Worm (Caenorhabditis elegans) whole organism, L4 larva: ENCODE data around the gene C17H11.4.
A peak's percentile ranks its signal among the peaks of the same experiment; 100 is the strongest.
"Not testable (repeated sequence)": the region's sequence is repeated elsewhere in the genome, so short reads cannot be mapped to it uniquely, and the experiment has no call there.

Experiments
- D1046.2 ChIP-seq: fragments of 200-800 bp; sonication (Bioruptor generic); IDR thresholded peaks from 2 replicates; pipeline ENCODE4 v1.3.6; 2022; ENCODE audit warnings: missing genetic modification characterization, missing compliant biosample characterization
- F26F4.8 ChIP-seq: fragments of 200-800 bp; sonication (Bioruptor generic); conservative IDR thresholded peaks from 2 replicates; pipeline ENCODE4 v1.3.6; 2022; ENCODE audit warnings: missing genetic modification characterization, missing compliant biosample characterization
- F44E2.7 ChIP-seq: fragments of 200-800 bp; sonication (Bioruptor generic); IDR thresholded peaks from 2 replicates; pipeline ENCODE4 v2.1.2; 2022; ENCODE audit warnings: missing genetic modification characterization, missing compliant biosample characterization
- Y105C5A.15 ChIP-seq: fragments of 200-800 bp; sonication (Bioruptor generic); IDR thresholded peaks from 2 replicates; pipeline ENCODE4 v1.3.6; 2022; ENCODE audit warnings: missing genetic modification characterization, missing compliant biosample characterization
- aha-1 ChIP-seq: fragments of 150-350 bp; peaks from one replicate; lab custom pipeline; 2014; ENCODE audit warnings: missing biosample characterization, missing genetic modification characterization
- ceh-32 ChIP-seq: sonication (generic microtip); optimal IDR thresholded peaks from 2 replicates; lab custom pipeline; 2016; ENCODE audit warnings: mild to moderate bottlenecking, missing genetic modification characterization, missing compliant biosample characterization; ENCODE audit not compliant: poor library complexity
- daf-12 ChIP-seq: fragments of 150-350 bp; optimal IDR thresholded peaks from 2 replicates; lab custom pipeline; 2014; ENCODE audit warnings: missing biosample characterization, missing genetic modification reagents, missing genetic modification characterization
- dmd-8 ChIP-seq: fragments of 200-800 bp; sonication (Bioruptor generic); IDR thresholded peaks from 2 replicates; pipeline ENCODE4 v1.3.6; 2022; ENCODE audit warnings: missing genetic modification characterization, missing compliant biosample characterization
- dmd-9 ChIP-seq: fragments of 200-800 bp; sonication (Bioruptor generic); IDR thresholded peaks from 2 replicates; pipeline ENCODE4 v1.3.6; 2022; ENCODE audit warnings: missing genetic modification reagents, missing genetic modification characterization, missing compliant biosample characterization
- duxl-1 ChIP-seq: sonication (generic microtip); optimal IDR thresholded peaks from 2 replicates; lab custom pipeline; 2016; ENCODE audit warnings: mild to moderate bottlenecking, missing genetic modification characterization, moderate library complexity, missing compliant biosample characterization; ENCODE audit not compliant: poor library complexity
- egl-27 ChIP-seq: sonication (generic microtip); optimal IDR thresholded peaks from 3 replicates; lab custom pipeline; 2017; ENCODE audit warnings: missing biosample characterization, missing genetic modification reagents, missing genetic modification characterization
- egl-43 ChIP-seq: fragments of 200-800 bp; sonication (Bioruptor generic); IDR thresholded peaks from 2 replicates; pipeline ENCODE4 v1.3.6; 2022; ENCODE audit warnings: missing genetic modification reagents, missing genetic modification characterization, missing compliant biosample characterization
- jun-1 ChIP-seq: fragments of 150-350 bp; optimal IDR thresholded peaks from 2 replicates; lab custom pipeline; 2014; ENCODE audit warnings: missing biosample characterization, missing genetic modification reagents, missing genetic modification characterization
- lim-7 ChIP-seq: fragments of 200-800 bp; sonication (Bioruptor generic); IDR thresholded peaks from 2 replicates; pipeline ENCODE4 v1.3.6; 2022; ENCODE audit warnings: missing genetic modification characterization, missing compliant biosample characterization
- lin-1 ChIP-seq: fragments of 200-800 bp; sonication (Bioruptor generic); IDR thresholded peaks from 2 replicates; pipeline ENCODE4 v1.3.6; 2022; ENCODE audit warnings: missing genetic modification reagents, missing genetic modification characterization, missing compliant biosample characterization
- lin-29 ChIP-seq: fragments of 200-800 bp; sonication (Bioruptor generic); IDR thresholded peaks from 2 replicates; pipeline ENCODE4 v1.3.6; 2022; ENCODE audit warnings: missing genetic modification reagents, missing genetic modification characterization, missing compliant biosample characterization
- madf-5 ChIP-seq, 2 experiments: fragments of 200-800 bp; sonication (Bioruptor generic); IDR thresholded peaks; 2 replicates each; pipeline ENCODE4 v1.3.6; 2022; ENCODE audit warnings: missing compliant biosample characterization in 2 of 2, missing genetic modification characterization in 2 of 2
- mep-1 ChIP-seq: fragments of 150-350 bp; sonication (generic microtip); optimal IDR thresholded peaks from 3 replicates; lab custom pipeline; 2014; ENCODE audit warnings: missing biosample characterization, missing genetic modification characterization
- mxl-2 ChIP-seq: fragments of 200-800 bp; sonication (Bioruptor generic); conservative IDR thresholded peaks from 2 replicates; pipeline ENCODE4 v1.3.6; 2022; ENCODE audit warnings: missing genetic modification reagents, missing genetic modification characterization, missing compliant biosample characterization
- nhr-10 ChIP-seq: fragments of 150-350 bp; optimal IDR thresholded peaks from 2 replicates; lab custom pipeline; 2014; ENCODE audit warnings: missing biosample characterization, missing genetic modification characterization
- nhr-11 ChIP-seq: fragments of 150-350 bp; optimal IDR thresholded peaks from 2 replicates; lab custom pipeline; 2014; ENCODE audit warnings: missing biosample characterization, missing genetic modification characterization
- nhr-111 ChIP-seq: fragments of 200-800 bp; sonication (Bioruptor generic); optimal IDR thresholded peaks from 2 replicates; lab custom pipeline; 2018; ENCODE audit warnings: mild to moderate bottlenecking, missing genetic modification characterization, missing compliant biosample characterization
- nhr-77 ChIP-seq: fragments of 150-350 bp; optimal IDR thresholded peaks from 2 replicates; lab custom pipeline; 2014; ENCODE audit warnings: missing biosample characterization, missing genetic modification characterization
- pha-4 ChIP-seq, 2 experiments: fragments of 150-350 bp in 1 of 2; fragments of 200-800 bp in 1 of 2; sonication (Bioruptor generic) in 1 of 2; IDR thresholded peaks in 1 of 2; optimal IDR thresholded peaks in 1 of 2; 2 replicates each; pipeline versions ENCODE4 v1.3.6 to Lab custom; 2014 to 2022; ENCODE audit warnings: missing genetic modification characterization in 2 of 2, missing genetic modification reagents in 2 of 2, missing biosample characterization in 1 of 2, missing compliant biosample characterization in 1 of 2
- saeg-2 ChIP-seq: fragments of 200-800 bp; sonication (Bioruptor generic); IDR thresholded peaks from 2 replicates; pipeline ENCODE4 v1.3.6; 2022; ENCODE audit warnings: missing genetic modification reagents, missing genetic modification characterization, missing compliant biosample characterization
- set-16 ChIP-seq: fragments of 200-800 bp; sonication (Bioruptor generic); IDR thresholded peaks from 2 replicates; pipeline ENCODE4 v1.3.6; 2022; ENCODE audit warnings: missing genetic modification reagents, missing genetic modification characterization, missing compliant biosample characterization
- snpc-1.2 ChIP-seq: fragments of 200-800 bp; sonication (Bioruptor generic); IDR thresholded peaks from 2 replicates; pipeline ENCODE4 v1.3.6; 2022; ENCODE audit warnings: missing genetic modification reagents, missing genetic modification characterization, missing compliant biosample characterization
- spr-1 ChIP-seq: sonication (generic microtip); optimal IDR thresholded peaks from 2 replicates; lab custom pipeline; 2016; ENCODE audit warnings: mild to moderate bottlenecking, missing genetic modification characterization, missing compliant biosample characterization
- unc-62 ChIP-seq, 3 experiments: fragments of 150-350 bp in 1 of 3; sonication (generic microtip); optimal IDR thresholded peaks in 2 of 3; peaks in 1 of 3; 1 replicate in 1 of 3; 2 replicates in 2 of 3; lab custom pipeline; 2014 to 2017; ENCODE audit warnings: missing biosample characterization in 3 of 3, missing genetic modification characterization in 3 of 3, missing genetic modification reagents in 3 of 3, missing genotype in 1 of 3
- zfp-3 ChIP-seq: fragments of 200-800 bp; sonication (Bioruptor generic); conservative IDR thresholded peaks from 2 replicates; pipeline ENCODE4 v1.3.6; 2022; ENCODE audit warnings: missing genetic modification reagents, missing genetic modification characterization, missing compliant biosample characterization
- ztf-7 ChIP-seq: fragments of 150-350 bp; optimal IDR thresholded peaks from 2 replicates; lab custom pipeline; 2014; ENCODE audit warnings: missing biosample characterization, missing genetic modification characterization

C17H11.4 gene

DNA sequence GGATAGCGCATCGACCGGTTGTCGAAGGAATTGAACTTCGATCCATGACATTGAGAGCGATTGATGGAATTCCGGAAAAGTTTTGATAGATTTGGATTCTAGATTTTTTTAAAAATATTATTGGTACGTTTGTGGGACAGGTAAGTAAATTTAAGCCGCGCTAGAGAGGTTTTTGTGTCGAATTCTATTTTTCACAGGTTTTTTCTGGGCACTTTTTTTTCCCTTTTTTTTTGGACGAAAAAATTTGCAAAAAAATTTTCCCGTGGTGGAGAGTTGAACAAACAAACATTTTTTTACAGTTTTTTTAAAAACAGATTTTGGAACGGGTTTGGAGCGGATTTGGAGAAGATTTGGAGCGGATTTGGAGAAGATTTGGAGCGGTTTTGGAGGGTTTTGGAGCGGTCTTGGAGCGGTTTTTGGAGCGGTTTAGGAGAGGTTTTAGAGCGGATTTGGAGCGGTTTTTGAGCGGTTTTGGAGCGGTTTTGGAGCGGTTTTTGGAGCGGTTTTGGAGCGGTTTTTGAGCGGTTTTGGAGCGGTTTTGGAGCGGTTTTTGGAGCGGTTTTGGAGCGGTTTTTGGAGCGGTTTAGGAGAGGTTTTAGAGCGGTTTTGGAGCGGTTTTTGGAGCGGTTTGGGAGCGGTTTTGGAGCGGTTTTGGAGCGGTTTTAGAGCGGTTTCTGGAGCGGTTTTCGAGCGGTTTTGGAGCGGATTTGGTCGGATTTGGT is at the start of gene C17H11.4:
C17H11.4 (minus strand) TSS at position 51 of the 722 bp plus-strand sequence.
- TF ChIP-seq lim-7 = 0 out of 2 replicates have a peak, but pooled peaks have one; percentile 11
- TF ChIP-seq dmd-8 (GFP tag; lab: Robert Waterston, UW) = peak; percentile 62; the same call in 1 of the 2 replicates
- peak; percentile 79 for TF ChIP-seq egl-43 (GFP tag; lab: Robert Waterston, UW)
- 0 out of 4 replicates have a peak, but pooled peaks of 1 of the 2 experiments have one; percentile 16 for TF ChIP-seq madf-5 (GFP tag; IDR thresholded peaks at IDR 0.05; lab: Robert Waterston, UW)
- peak; percentile 96 for TF ChIP-seq set-16 (GFP tag; lab: Robert Waterston, UW)
- TF ChIP-seq Y105C5A.15 (GFP tag; lab: Robert Waterston, UW) = peak; percentile 72; the same call in 1 of the 2 replicates
- 0 out of 2 replicates have a peak, but pooled peaks have one; percentile 24 for TF ChIP-seq zfp-3
- 0 out of 2 replicates have a peak, but pooled peaks have one; percentile 55 for TF ChIP-seq D1046.2
- peak; percentile 40; the same call in 1 of the 2 replicates for TF ChIP-seq pha-4 (GFP tag; IDR thresholded peaks at IDR 0.05; lab: Robert Waterston, UW)
- TF ChIP-seq pha-4 (tag; optimal IDR thresholded peaks at IDR 0.05; lab: Kevin White, UChicago) = not testable (repeated sequence)
- TF ChIP-seq F26F4.8 (GFP tag; lab: Robert Waterston, UW) = 0 out of 2 replicates have a peak, but pooled peaks have one; percentile 15
- TF ChIP-seq dmd-9 (GFP tag; lab: Robert Waterston, UW) = 0 out of 2 replicates have a peak, but pooled peaks have one; percentile 53
- TF ChIP-seq saeg-2 (GFP tag; lab: Robert Waterston, UW) = 0 out of 2 replicates have a peak, but pooled peaks have one; percentile 17
- TF ChIP-seq, all 104 proteins: peak for 12; not testable (repeated sequence) for 92

DNA sequence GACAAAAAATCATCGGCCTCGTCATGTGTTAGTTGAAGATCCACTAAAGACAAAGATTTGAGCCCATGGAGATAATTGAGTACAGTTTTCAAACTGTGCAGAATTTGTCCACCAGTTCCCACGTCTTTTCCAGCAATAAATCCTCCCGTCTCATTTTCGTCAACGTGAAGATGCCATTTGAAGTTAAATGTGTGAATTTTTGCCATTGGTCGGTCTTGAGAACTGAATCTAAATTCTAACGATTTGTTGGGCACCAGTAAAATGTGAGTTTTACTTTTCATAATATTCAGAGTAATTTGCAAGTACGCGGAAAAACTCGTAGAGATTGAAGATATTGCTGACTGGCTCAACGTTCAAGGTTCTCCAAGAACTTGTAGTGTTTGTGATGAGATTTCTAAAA is 49.1 kb upstream of the C17H11.4 start:
- TF ChIP-seq nhr-111 (GFP tag; lab: Kevin White, UChicago) (no peak), egl-27 (tag; lab: Kevin White, UChicago) (no peak), aha-1 (tag; lab: Kevin White, UChicago) (peak; percentile 34), unc-62 (GFP tag; optimal IDR thresholded peaks at IDR 0.05 in 1 of 2; lab: Kevin White, UChicago) (peak in 1 of 2 experiments; percentile 96), unc-62 (tag; optimal IDR thresholded peaks at IDR 0.05; lab: Kevin White, UChicago) (no peak)

DNA sequence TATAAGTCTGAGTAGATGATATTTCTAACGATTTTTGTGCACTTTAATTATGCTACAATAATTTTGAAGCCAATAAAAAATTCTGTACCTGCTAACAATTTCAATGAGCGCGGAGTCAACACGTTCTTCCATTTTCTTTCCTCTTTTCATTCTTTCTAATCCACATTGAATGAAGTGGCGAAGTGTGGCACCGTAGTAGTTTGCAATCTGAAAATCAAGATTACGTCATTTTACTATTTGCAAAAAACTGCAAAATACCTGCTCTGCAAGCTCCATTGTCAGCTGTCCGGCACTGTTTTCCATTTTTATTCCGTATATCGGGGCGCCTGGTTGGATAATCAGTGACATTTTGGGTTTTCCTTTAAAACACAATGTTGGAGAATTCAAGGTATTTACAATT is 47.8 kb upstream of the C17H11.4 start:
- TF ChIP-seq unc-62 (GFP tag; optimal IDR thresholded peaks at IDR 0.05 in 1 of 2; lab: Kevin White, UChicago) (peak in 1 of 2 experiments; percentile 53), unc-62 (tag; optimal IDR thresholded peaks at IDR 0.05; lab: Kevin White, UChicago) (no peak), ceh-32 (tag; lab: Kevin White, UChicago) (no peak), nhr-11 (tag; lab: Kevin White, UChicago) (no peak), nhr-77 (tag; lab: Kevin White, UChicago) (no peak), aha-1 (tag; lab: Kevin White, UChicago) (peak; percentile 81)

DNA sequence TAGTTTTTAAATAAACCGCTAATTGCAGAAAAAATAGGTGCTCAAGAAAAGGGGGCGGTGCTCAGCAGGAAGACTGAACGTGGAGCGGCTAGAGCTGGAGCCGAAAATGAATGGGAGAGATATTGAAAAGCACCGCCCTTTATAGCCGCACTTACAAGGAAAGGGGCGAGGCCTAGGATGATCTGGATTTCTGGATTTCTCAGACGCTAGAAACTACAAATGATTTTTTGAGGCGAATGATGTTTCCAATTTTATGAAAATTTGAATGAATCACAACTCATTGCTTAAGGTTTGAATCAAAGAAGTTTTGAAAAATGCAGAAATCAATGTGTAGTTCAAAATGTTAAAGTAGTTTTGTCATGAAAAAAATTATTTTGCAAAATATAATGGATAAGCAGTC is 43.5 kb upstream of the C17H11.4 start, which contains the start of gene K02A6.2:
K02A6.2 (minus strand) TSS at position 101 of the 400 bp plus-strand sequence.
- TF ChIP-seq snpc-1.2 (GFP tag; lab: Robert Waterston, UW) (no peak), mep-1 (no peak), spr-1 (tag; lab: Kevin White, UChicago) (no peak), lin-29 (no peak), lin-1 (GFP tag; lab: Robert Waterston, UW) (no peak), nhr-77 (tag; lab: Kevin White, UChicago) (no peak), F44E2.7 (GFP tag; lab: Robert Waterston, UW) (no peak), ztf-7 (tag; lab: Kevin White, UChicago) (no peak), daf-12 (tag; lab: Kevin White, UChicago) (no peak), jun-1 (tag; lab: Kevin White, UChicago) (no peak), mxl-2 (GFP tag; lab: Robert Waterston, UW) (no peak), duxl-1 (tag; lab: Kevin White, UChicago) (no peak), nhr-10 (tag; lab: Kevin White, UChicago) (no peak)
